Worm (Caenorhabditis elegans) whole organism, L1 larva: ENCODE results near the gene cyp-35A3.
A peak's percentile ranks its signal among the peaks of the same experiment; 100 is the strongest.

Experiments
- C34B4.2 ChIP-seq: sonication (generic microtip); optimal IDR thresholded peaks from 2 replicates; lab custom pipeline; 2017; ENCODE audit warnings: mild to moderate bottlenecking, missing genetic modification characterization, missing compliant biosample characterization
- Y116A8C.19 ChIP-seq: sonication (generic microtip); optimal IDR thresholded peaks from 2 replicates; lab custom pipeline; 2016; ENCODE audit warnings: missing compliant biosample characterization, missing genetic modification characterization, borderline replicate concordance
- aha-1 ChIP-seq: fragments of 150-350 bp; optimal IDR thresholded peaks from 2 replicates; lab custom pipeline; 2014; ENCODE audit warnings: missing biosample characterization, missing genetic modification characterization
- ama-1 ChIP-seq: fragments of 150-350 bp; optimal IDR thresholded peaks from 2 replicates; lab custom pipeline; 2014
- ceh-82 ChIP-seq, 3 experiments: fragments of 150-350 bp in 1 of 3; sonication (generic microtip) in 2 of 3; optimal IDR thresholded peaks; 2 replicates each; lab custom pipeline; 2014 to 2017; ENCODE audit warnings: missing biosample characterization in 3 of 3, missing genetic modification characterization in 3 of 3
- ces-1 ChIP-seq: fragments of 150-350 bp; optimal IDR thresholded peaks from 2 replicates; lab custom pipeline; 2014; ENCODE audit warnings: missing biosample characterization, missing genetic modification reagents, missing genetic modification characterization
- efl-1 ChIP-seq, 4 experiments: fragments of 150-350 bp; optimal IDR thresholded peaks in 3 of 4; peaks in 1 of 4; 1 replicate in 1 of 4; 2 replicates in 3 of 4; lab custom pipeline; 2014; ENCODE audit warnings: missing biosample characterization in 2 of 4, missing genetic modification characterization in 2 of 4, missing genetic modification reagents in 2 of 4
- elt-2 ChIP-seq: sonication (generic microtip); optimal IDR thresholded peaks from 2 replicates; lab custom pipeline; 2016; ENCODE audit warnings: missing genetic modification characterization, mild to moderate bottlenecking, inconsistent platforms, missing compliant biosample characterization, missing genetic modification reagents
- fkh-10 ChIP-seq: sonication (generic microtip); optimal IDR thresholded peaks from 2 replicates; lab custom pipeline; 2017; ENCODE audit warnings: missing biosample characterization, missing genetic modification reagents, missing genetic modification characterization
- fkh-4 ChIP-seq: sonication (generic microtip); optimal IDR thresholded peaks from 2 replicates; lab custom pipeline; 2016; ENCODE audit warnings: missing compliant biosample characterization, missing genetic modification characterization, borderline replicate concordance
- irx-1 ChIP-seq: sonication (generic microtip); optimal IDR thresholded peaks from 2 replicates; lab custom pipeline; 2016; ENCODE audit warnings: missing genetic modification characterization, missing compliant biosample characterization
- lin-13 ChIP-seq: fragments of 150-350 bp; optimal IDR thresholded peaks from 2 replicates; lab custom pipeline; 2014; ENCODE audit warnings: missing biosample characterization, missing genetic modification reagents, missing genetic modification characterization
- lin-15B ChIP-seq: fragments of 150-350 bp; sonication (generic microtip); optimal IDR thresholded peaks from 3 replicates; lab custom pipeline; 2014; ENCODE audit warnings: missing biosample characterization, missing genetic modification characterization
- lin-35 ChIP-seq, 2 experiments: fragments of 150-350 bp; optimal IDR thresholded peaks; 2 replicates each; lab custom pipeline; 2014; ENCODE audit warnings: missing biosample characterization in 2 of 2, missing genetic modification characterization in 2 of 2, missing genetic modification reagents in 2 of 2
- lin-39 ChIP-seq: fragments of 150-350 bp; optimal IDR thresholded peaks from 2 replicates; lab custom pipeline; 2014; ENCODE audit warnings: missing biosample characterization, missing genetic modification reagents, missing genetic modification characterization
- lir-3 ChIP-seq: sonication (generic microtip); optimal IDR thresholded peaks from 2 replicates; lab custom pipeline; 2016; ENCODE audit warnings: mild to moderate bottlenecking, missing genetic modification characterization, moderate library complexity, missing compliant biosample characterization; ENCODE audit not compliant: poor library complexity
- mep-1 ChIP-seq: fragments of 150-350 bp; optimal IDR thresholded peaks from 2 replicates; lab custom pipeline; 2014; ENCODE audit warnings: missing biosample characterization, missing genetic modification characterization
- nhr-12 ChIP-seq: sonication (generic microtip); optimal IDR thresholded peaks from 2 replicates; lab custom pipeline; 2017; ENCODE audit warnings: missing biosample characterization, missing genetic modification characterization
- nhr-19 ChIP-seq: fragments of 200-800 bp; sonication (Bioruptor generic); conservative IDR thresholded peaks from 2 replicates; pipeline ENCODE4 v1.3.6; 2022; ENCODE audit warnings: missing genetic modification characterization, missing compliant biosample characterization
- nhr-20 ChIP-seq: sonication (generic microtip); optimal IDR thresholded peaks from 2 replicates; lab custom pipeline; 2016; ENCODE audit warnings: mild to moderate bottlenecking, missing genetic modification characterization, missing compliant biosample characterization
- nhr-47 ChIP-seq: sonication (generic microtip); optimal IDR thresholded peaks from 2 replicates; lab custom pipeline; 2016; ENCODE audit warnings: mild to moderate bottlenecking, missing genetic modification characterization, moderate library complexity, missing compliant biosample characterization
- nhr-90 ChIP-seq: sonication (generic microtip); optimal IDR thresholded peaks from 2 replicates; lab custom pipeline; 2016; ENCODE audit warnings: mild to moderate bottlenecking, missing genetic modification characterization, missing compliant biosample characterization; ENCODE audit not compliant: poor library complexity
- pag-3 ChIP-seq: sonication (generic microtip); optimal IDR thresholded peaks from 2 replicates; lab custom pipeline; 2017; ENCODE audit warnings: missing genetic modification characterization, mild to moderate bottlenecking, missing compliant biosample characterization, antibody characterized with exemption, borderline replicate concordance; ENCODE audit not compliant: insufficient read depth
- pax-3 ChIP-seq: fragments of 200-800 bp; sonication (Bioruptor generic); optimal IDR thresholded peaks from 2 replicates; lab custom pipeline; 2018; ENCODE audit warnings: mild to moderate bottlenecking, missing genetic modification characterization, moderate library complexity, missing compliant biosample characterization
- pqm-1 ChIP-seq: sonication (generic microtip); optimal IDR thresholded peaks from 3 replicates; lab custom pipeline; 2017; ENCODE audit warnings: missing biosample characterization, missing genetic modification characterization
- rnt-1 ChIP-seq: sonication (generic microtip); optimal IDR thresholded peaks from 2 replicates; lab custom pipeline; 2016; ENCODE audit warnings: mild to moderate bottlenecking, missing genetic modification characterization, moderate library complexity, missing compliant biosample characterization
- skn-1 ChIP-seq: fragments of 150-350 bp; optimal IDR thresholded peaks from 2 replicates; lab custom pipeline; 2014; ENCODE audit warnings: missing biosample characterization, missing genetic modification characterization
- snpc-4 ChIP-seq: fragments of 150-350 bp; optimal IDR thresholded peaks from 2 replicates; lab custom pipeline; 2014; ENCODE audit warnings: missing biosample characterization, missing genetic modification characterization
- sox-4 ChIP-seq: sonication (generic microtip); optimal IDR thresholded peaks from 2 replicates; lab custom pipeline; 2016; ENCODE audit warnings: missing genetic modification characterization, missing compliant biosample characterization
- sup-37 ChIP-seq: fragments of 200-800 bp; sonication (Bioruptor generic); optimal IDR thresholded peaks from 2 replicates; lab custom pipeline; 2018; ENCODE audit warnings: mild to moderate bottlenecking, missing genetic modification characterization, missing compliant biosample characterization
- unc-62 ChIP-seq: fragments of 150-350 bp; optimal IDR thresholded peaks from 2 replicates; lab custom pipeline; 2014; ENCODE audit warnings: missing biosample characterization, missing genetic modification reagents, missing genetic modification characterization
- zag-1 ChIP-seq: fragments of 150-350 bp; optimal IDR thresholded peaks from 2 replicates; lab custom pipeline; 2014; ENCODE audit warnings: missing biosample characterization, missing genetic modification characterization
- zip-4 ChIP-seq: fragments of 200-800 bp; sonication (Bioruptor generic); optimal IDR thresholded peaks from 2 replicates; lab custom pipeline; 2018; ENCODE audit warnings: mild to moderate bottlenecking, missing genetic modification characterization, moderate library complexity, missing compliant biosample characterization
- ztf-11 ChIP-seq, 2 experiments: sonication (generic microtip); optimal IDR thresholded peaks; 2 replicates each; lab custom pipeline; 2016 to 2017; ENCODE audit warnings: missing genetic modification characterization in 2 of 2, missing biosample characterization in 1 of 2, missing compliant biosample characterization in 1 of 2
- ztf-4 ChIP-seq: fragments of 150-350 bp; optimal IDR thresholded peaks from 2 replicates; lab custom pipeline; 2014; ENCODE audit warnings: missing biosample characterization, missing genetic modification characterization

The cyp-35A3 gene

DNA sequence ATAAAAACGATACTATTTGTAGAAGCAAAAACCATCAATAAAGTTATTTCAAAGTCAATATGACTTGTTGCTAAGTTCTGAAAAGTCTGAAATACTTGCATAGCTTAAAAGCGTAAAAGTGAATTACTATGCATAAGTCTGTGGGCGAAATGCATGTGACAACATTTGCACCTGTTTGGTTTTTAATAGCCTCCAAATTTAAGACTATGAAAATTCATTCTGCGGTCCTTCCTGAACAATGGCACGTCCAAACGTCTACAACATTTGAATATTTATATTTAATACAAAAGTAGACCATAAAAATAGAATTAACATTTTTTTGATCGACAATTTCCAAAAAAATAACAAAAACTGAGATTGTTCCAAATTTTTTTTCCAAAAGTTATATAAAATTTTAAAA, 633 bp upstream of the cyp-35A3 start, which contains the start of gene K09D9.14:
K09D9.14 (minus strand) TSS at position 101 of the 400 bp plus-strand sequence.
- TF ChIP-seq sup-37 (GFP tag; lab: Kevin White, UChicago) = no peak
- no peak for TF ChIP-seq fkh-10 (GFP tag; lab: Kevin White, UChicago)
- no peak for TF ChIP-seq ceh-82 (tag; optimal IDR thresholded peaks at IDR 0.05; lab: Kevin White, UChicago)
- TF ChIP-seq unc-62 (GFP tag; lab: Kevin White, UChicago) = no peak
- TF ChIP-seq snpc-4 (tag; lab: Kevin White, UChicago) = no peak
- no peak for TF ChIP-seq lin-13 (GFP tag; lab: Kevin White, UChicago)
- TF ChIP-seq pag-3 (tag; lab: Kevin White, UChicago) = no peak
- no peak for TF ChIP-seq ztf-11 (tag; optimal IDR thresholded peaks at IDR 0.05; lab: Kevin White, UChicago)
- TF ChIP-seq ama-1 (lab: Kevin White, UChicago) = no peak
- TF ChIP-seq nhr-20 (tag; lab: Kevin White, UChicago) = no peak
- TF ChIP-seq lir-3 (tag; lab: Kevin White, UChicago) = no peak
- no peak for TF ChIP-seq mep-1 (tag; lab: Kevin White, UChicago)

DNA sequence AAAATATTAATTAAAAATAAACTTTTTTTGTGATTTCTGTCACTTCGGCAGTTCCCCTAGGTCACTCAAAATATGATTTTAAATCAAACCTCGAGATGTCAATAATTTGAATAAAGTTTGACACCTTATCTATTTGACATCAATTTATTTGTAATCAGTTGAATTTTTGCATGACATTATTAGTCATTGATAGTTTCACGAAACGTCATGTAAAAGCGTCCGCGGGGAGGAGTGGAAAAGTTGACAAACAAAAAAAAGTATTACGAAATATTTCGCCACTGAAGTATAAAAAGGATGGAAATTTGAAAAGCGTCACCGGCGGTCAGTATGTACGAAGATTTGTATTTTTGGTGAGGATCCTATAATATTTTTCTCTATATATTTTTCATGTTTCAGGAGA, 2.4 kb downstream of the cyp-35A3 start, which contains the start of gene K09D9.1:
K09D9.1 (plus strand) TSS at position 271 of the 400 bp plus-strand sequence.
- TF ChIP-seq skn-1 (peak; percentile 53), zip-4 (GFP tag; lab: Kevin White, UChicago) (peak; percentile 73), elt-2 (peak; percentile 74), fkh-10 (GFP tag; lab: Kevin White, UChicago) (no peak), fkh-4 (tag; lab: Kevin White, UChicago) (no peak), pqm-1 (tag; lab: Kevin White, UChicago) (no peak)

DNA sequence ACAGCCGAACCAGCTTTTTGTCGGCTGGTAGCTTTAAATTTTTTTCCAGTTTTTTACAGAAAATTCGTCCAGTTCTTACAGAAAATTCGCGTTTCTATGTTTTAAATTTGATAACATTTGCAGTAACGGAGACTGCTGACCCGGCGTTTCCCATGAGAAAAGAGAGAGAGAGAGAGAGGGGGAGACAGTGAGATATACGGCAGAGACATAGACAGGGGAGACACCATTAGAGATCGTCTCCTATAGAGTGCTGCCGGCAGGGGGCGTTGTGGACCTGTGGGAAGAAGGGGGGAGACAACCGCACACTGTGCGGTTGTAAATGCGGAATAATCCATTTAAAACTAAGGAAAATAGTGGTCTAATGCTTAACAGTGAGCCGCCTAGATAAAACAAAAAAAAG, 7.2 kb downstream of the cyp-35A3 start:
- TF ChIP-seq nhr-19 (GFP tag; lab: Robert Waterston, UW) (no peak), elt-2 (peak; percentile 12), unc-62 (GFP tag; lab: Kevin White, UChicago) (no peak), nhr-20 (tag; lab: Kevin White, UChicago) (peak; percentile 12), rnt-1 (tag; lab: Kevin White, UChicago) (peak; percentile 27), lin-35 (GFP tag; optimal IDR thresholded peaks at IDR 0.05; lab: Kevin White, UChicago) (peak in 1 of 2 experiments; percentile 11), sup-37 (GFP tag; lab: Kevin White, UChicago) (no peak), nhr-12 (tag; lab: Kevin White, UChicago) (no peak), sox-4 (tag; lab: Kevin White, UChicago) (no peak), lin-13 (GFP tag; lab: Kevin White, UChicago) (no peak), lin-15B (no peak), zip-4 (GFP tag; lab: Kevin White, UChicago) (no peak), efl-1 (optimal IDR thresholded peaks at IDR 0.05; lab: Kevin White, UChicago) (peak; percentile 19 to 26), efl-1 (GFP tag; optimal IDR thresholded peaks at IDR 0.05 in 1 of 2; lab: Kevin White, UChicago) (peak in 1 of 2 experiments; percentile 93), ama-1 (lab: Kevin White, UChicago) (no peak), pax-3 (tag; lab: Kevin White, UChicago) (no peak)

DNA sequence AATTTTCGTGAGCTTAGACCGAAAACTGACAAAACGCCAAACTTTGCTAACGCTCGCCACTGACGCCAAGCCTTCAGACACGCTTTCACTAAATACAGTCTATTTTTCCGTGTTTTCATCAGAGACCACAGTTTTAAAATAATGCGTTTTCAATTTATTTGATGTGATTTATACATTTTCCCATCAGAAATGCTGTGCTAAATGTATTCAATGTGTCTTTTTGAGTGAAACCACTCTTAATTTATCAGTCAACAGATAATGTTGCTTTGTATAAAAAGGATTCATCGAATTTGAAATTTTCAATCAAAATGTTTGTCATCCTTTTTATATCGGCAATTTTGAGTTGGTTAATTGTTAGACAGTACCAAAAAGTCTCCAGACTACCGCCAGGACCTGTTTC, 8.9 kb downstream of the cyp-35A3 start, which contains the start of gene cyp-35A4:
cyp-35A4 (plus strand) TSS at position 301 of the 400 bp plus-strand sequence.
- TF ChIP-seq unc-62 (GFP tag; lab: Kevin White, UChicago) (no peak), lin-39 (no peak), zag-1 (no peak), Y116A8C.19 (tag; lab: Kevin White, UChicago) (no peak), fkh-10 (GFP tag; lab: Kevin White, UChicago) (no peak), irx-1 (tag; lab: Kevin White, UChicago) (no peak)

DNA sequence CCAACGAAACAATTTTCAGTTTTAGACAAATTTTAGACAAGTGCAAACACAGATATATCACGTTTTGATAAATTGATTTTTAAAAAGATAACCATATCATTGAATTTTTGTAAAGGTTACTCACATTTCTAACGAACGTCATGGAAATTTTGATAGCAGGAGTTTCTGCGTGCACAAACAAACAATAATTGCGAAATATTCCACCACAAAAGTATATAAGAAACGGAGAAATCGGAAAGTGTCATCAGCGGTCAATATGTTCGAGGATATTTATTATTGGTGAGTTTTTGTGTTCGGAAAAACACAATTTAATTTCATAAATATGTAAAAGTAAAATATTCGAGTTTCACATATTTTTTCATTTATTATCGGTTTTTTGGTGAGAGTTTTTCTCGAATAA, 11.9 kb downstream of the cyp-35A3 start, which contains the start of gene C49G7.7:
C49G7.7 (plus strand) TSS at position 174 of the 400 bp plus-strand sequence.
- TF ChIP-seq pqm-1 (tag; lab: Kevin White, UChicago) (no peak), skn-1 (no peak), nhr-47 (tag; lab: Kevin White, UChicago) (no peak), irx-1 (tag; lab: Kevin White, UChicago) (no peak), C34B4.2 (tag; lab: Kevin White, UChicago) (no peak), nhr-12 (tag; lab: Kevin White, UChicago) (no peak), ztf-4 (tag; lab: Kevin White, UChicago) (no peak), aha-1 (tag; lab: Kevin White, UChicago) (no peak), pag-3 (tag; lab: Kevin White, UChicago) (no peak), ces-1 (GFP tag; lab: Kevin White, UChicago) (no peak), zag-1 (no peak), nhr-90 (no peak)
